Worm (Caenorhabditis elegans): ENCODE results near the gene C01G12.5.

- TF ChIP-seq him-1 (tag; optimal IDR thresholded peaks at IDR 0.05) (no peak), dao-5 (tag; optimal IDR thresholded peaks at IDR 0.05) (no peak), W03F9.2 (tag; optimal IDR thresholded peaks at IDR 0.05) (no peak)
These were observed 46.8 kb downstream of the C01G12.5 start for ce11 chrII:14540551-14540950.

All from whole organism, L4/young adult.